Worm (Caenorhabditis elegans) whole organism, L1 larva: ENCODE data around the gene arrd-28.

Experiments used
- C16A3.4 ChIP-seq: fragments of 150-350 bp; optimal IDR thresholded peaks from 2 replicates; lab custom pipeline; 2014; ENCODE audit warnings: missing biosample characterization, missing genetic modification characterization
- F16B12.6 ChIP-seq: fragments of 150-350 bp; optimal IDR thresholded peaks from 2 replicates; lab custom pipeline; 2014; ENCODE audit warnings: missing biosample characterization, missing genetic modification characterization
- alr-1 ChIP-seq: fragments of 200-800 bp; sonication (Bioruptor generic); optimal IDR thresholded peaks from 2 replicates; lab custom pipeline; 2018; ENCODE audit warnings: borderline replicate concordance, mild to moderate bottlenecking, missing genetic modification characterization, missing compliant biosample characterization
- blmp-1 ChIP-seq: fragments of 150-350 bp; optimal IDR thresholded peaks from 2 replicates; lab custom pipeline; 2014; ENCODE audit warnings: missing biosample characterization, missing genetic modification characterization
- ceh-63 ChIP-seq: fragments of 200-800 bp; sonication (Bioruptor generic); optimal IDR thresholded peaks from 2 replicates; lab custom pipeline; 2018; ENCODE audit warnings: mild to moderate bottlenecking, missing genetic modification characterization, missing compliant biosample characterization
- ceh-82 ChIP-seq, 3 experiments: fragments of 150-350 bp in 1 of 3; sonication (generic microtip) in 2 of 3; optimal IDR thresholded peaks; 2 replicates each; lab custom pipeline; 2014 to 2017; ENCODE audit warnings: missing biosample characterization in 3 of 3, missing genetic modification characterization in 3 of 3
- ceh-88 ChIP-seq: fragments of 200-800 bp; sonication (Bioruptor generic); IDR thresholded peaks from 2 replicates; pipeline ENCODE4 v1.3.6; 2022; ENCODE audit warnings: missing genetic modification characterization, missing compliant biosample characterization
- ceh-90 ChIP-seq: sonication (generic microtip); optimal IDR thresholded peaks from 2 replicates; lab custom pipeline; 2016; ENCODE audit warnings: missing genetic modification characterization, missing compliant biosample characterization
- dpl-1 ChIP-seq, 3 experiments: fragments of 150-350 bp in 2 of 3; sonication (generic microtip) in 1 of 3; optimal IDR thresholded peaks; 2 replicates each; lab custom pipeline; 2014 to 2017; ENCODE audit warnings: missing biosample characterization in 3 of 3, missing genetic modification characterization in 3 of 3, missing genetic modification reagents in 3 of 3
- dsc-1 ChIP-seq: sonication (generic microtip); optimal IDR thresholded peaks from 2 replicates; lab custom pipeline; 2016; ENCODE audit warnings: mild to moderate bottlenecking, missing genetic modification characterization, missing compliant biosample characterization
- efl-1 ChIP-seq, 4 experiments: fragments of 150-350 bp; optimal IDR thresholded peaks in 3 of 4; peaks in 1 of 4; 1 replicate in 1 of 4; 2 replicates in 3 of 4; lab custom pipeline; 2014; ENCODE audit warnings: missing biosample characterization in 2 of 4, missing genetic modification characterization in 2 of 4, missing genetic modification reagents in 2 of 4
- efl-3 ChIP-seq: fragments of 200-800 bp; sonication (Bioruptor generic); optimal IDR thresholded peaks from 2 replicates; lab custom pipeline; 2018; ENCODE audit warnings: mild to moderate bottlenecking, missing genetic modification characterization, missing compliant biosample characterization
- egl-13 ChIP-seq: sonication (generic microtip); optimal IDR thresholded peaks from 2 replicates; lab custom pipeline; 2016; ENCODE audit warnings: missing genotype, missing genetic modification reagents, missing genetic modification characterization, missing compliant biosample characterization
- elt-2 ChIP-seq: sonication (generic microtip); optimal IDR thresholded peaks from 2 replicates; lab custom pipeline; 2016; ENCODE audit warnings: missing genetic modification characterization, mild to moderate bottlenecking, inconsistent platforms, missing compliant biosample characterization, missing genetic modification reagents
- elt-3 ChIP-seq, 6 experiments: fragments of 150-350 bp in 1 of 6; sonication (generic microtip); optimal IDR thresholded peaks; 2 replicates each; lab custom pipeline; 2017 to 2018; ENCODE audit warnings: missing biosample characterization in 6 of 6, missing genetic modification characterization in 6 of 6, inconsistent platforms in 1 of 6
- fkh-8 ChIP-seq: sonication (generic microtip); optimal IDR thresholded peaks from 2 replicates; lab custom pipeline; 2016; ENCODE audit warnings: mild to moderate bottlenecking, missing genetic modification characterization, missing compliant biosample characterization
- fos-1 ChIP-seq: fragments of 150-350 bp; optimal IDR thresholded peaks from 2 replicates; lab custom pipeline; 2014; ENCODE audit warnings: missing biosample characterization, missing genetic modification characterization
- grh-1 ChIP-seq: fragments of 200-800 bp; sonication (Bioruptor generic); IDR thresholded peaks from 2 replicates; pipeline ENCODE4 v1.3.6; 2022; ENCODE audit warnings: missing genetic modification reagents, missing genetic modification characterization, missing compliant biosample characterization
- hlh-17 ChIP-seq: fragments of 200-800 bp; sonication (Bioruptor generic); optimal IDR thresholded peaks from 2 replicates; lab custom pipeline; 2018; ENCODE audit warnings: missing genetic modification characterization, mild to moderate bottlenecking, missing compliant biosample characterization, moderate library complexity, borderline replicate concordance
- irx-1 ChIP-seq: sonication (generic microtip); optimal IDR thresholded peaks from 2 replicates; lab custom pipeline; 2016; ENCODE audit warnings: missing genetic modification characterization, missing compliant biosample characterization
- isw-1 ChIP-seq: fragments of 200-800 bp; sonication (Bioruptor generic); IDR thresholded peaks from 2 replicates; pipeline ENCODE4 v1.3.6; 2022; ENCODE audit warnings: missing genetic modification characterization, missing compliant biosample characterization
- jun-1 ChIP-seq: fragments of 150-350 bp; optimal IDR thresholded peaks from 2 replicates; lab custom pipeline; 2014; ENCODE audit warnings: missing biosample characterization, missing genetic modification reagents, missing genetic modification characterization
- lin-13 ChIP-seq: fragments of 150-350 bp; optimal IDR thresholded peaks from 2 replicates; lab custom pipeline; 2014; ENCODE audit warnings: missing biosample characterization, missing genetic modification reagents, missing genetic modification characterization
- lin-14 ChIP-seq: fragments of 200-800 bp; sonication (Bioruptor generic); optimal IDR thresholded peaks from 2 replicates; lab custom pipeline; 2018; ENCODE audit warnings: mild to moderate bottlenecking, missing genetic modification characterization, moderate library complexity, missing compliant biosample characterization
- lin-35 ChIP-seq, 2 experiments: fragments of 150-350 bp; optimal IDR thresholded peaks; 2 replicates each; lab custom pipeline; 2014; ENCODE audit warnings: missing biosample characterization in 2 of 2, missing genetic modification characterization in 2 of 2, missing genetic modification reagents in 2 of 2
- lin-39 ChIP-seq: fragments of 150-350 bp; optimal IDR thresholded peaks from 2 replicates; lab custom pipeline; 2014; ENCODE audit warnings: missing biosample characterization, missing genetic modification reagents, missing genetic modification characterization
- lsy-2 ChIP-seq, 2 experiments: fragments of 150-350 bp; optimal IDR thresholded peaks; 2 replicates each; lab custom pipeline; 2014; ENCODE audit warnings: missing biosample characterization in 2 of 2, missing genetic modification characterization in 2 of 2
- mep-1 ChIP-seq: fragments of 150-350 bp; optimal IDR thresholded peaks from 2 replicates; lab custom pipeline; 2014; ENCODE audit warnings: missing biosample characterization, missing genetic modification characterization
- nhr-11 ChIP-seq: fragments of 150-350 bp; optimal IDR thresholded peaks from 2 replicates; lab custom pipeline; 2014; ENCODE audit warnings: missing biosample characterization, missing genetic modification characterization
- nhr-28 ChIP-seq: fragments of 150-350 bp; optimal IDR thresholded peaks from 2 replicates; lab custom pipeline; 2014; ENCODE audit warnings: missing biosample characterization, missing genetic modification characterization
- nhr-76 ChIP-seq: sonication (generic microtip); optimal IDR thresholded peaks from 2 replicates; lab custom pipeline; 2017; ENCODE audit warnings: missing biosample characterization, missing genetic modification characterization
- nhr-85 ChIP-seq: sonication (generic microtip); peaks from one replicate; lab custom pipeline; 2016; ENCODE audit warnings: missing genetic modification characterization, inconsistent platforms, missing compliant biosample characterization
- pqm-1 ChIP-seq: sonication (generic microtip); optimal IDR thresholded peaks from 3 replicates; lab custom pipeline; 2017; ENCODE audit warnings: missing biosample characterization, missing genetic modification characterization
- skn-1 ChIP-seq: fragments of 150-350 bp; optimal IDR thresholded peaks from 2 replicates; lab custom pipeline; 2014; ENCODE audit warnings: missing biosample characterization, missing genetic modification characterization
- snpc-4 ChIP-seq: fragments of 150-350 bp; optimal IDR thresholded peaks from 2 replicates; lab custom pipeline; 2014; ENCODE audit warnings: missing biosample characterization, missing genetic modification characterization
- sup-37 ChIP-seq: fragments of 200-800 bp; sonication (Bioruptor generic); optimal IDR thresholded peaks from 2 replicates; lab custom pipeline; 2018; ENCODE audit warnings: mild to moderate bottlenecking, missing genetic modification characterization, missing compliant biosample characterization
- swsn-7 ChIP-seq: sonication (generic microtip); optimal IDR thresholded peaks from 2 replicates; lab custom pipeline; 2016; ENCODE audit warnings: missing genetic modification characterization, missing compliant biosample characterization
- tbx-2 ChIP-seq: sonication (generic microtip); optimal IDR thresholded peaks from 2 replicates; lab custom pipeline; 2016; ENCODE audit warnings: missing genetic modification characterization, missing compliant biosample characterization
- unc-30 ChIP-seq: sonication (generic microtip); optimal IDR thresholded peaks from 2 replicates; lab custom pipeline; 2017; ENCODE audit warnings: missing biosample characterization, missing genetic modification characterization
- unc-62 ChIP-seq: fragments of 150-350 bp; optimal IDR thresholded peaks from 2 replicates; lab custom pipeline; 2014; ENCODE audit warnings: missing biosample characterization, missing genetic modification reagents, missing genetic modification characterization
- vab-15 ChIP-seq: sonication (generic microtip); optimal IDR thresholded peaks from 2 replicates; lab custom pipeline; 2017; ENCODE audit warnings: missing genotype, mild to moderate bottlenecking, missing genetic modification characterization, missing compliant biosample characterization
- xbp-1 ChIP-seq: sonication (generic microtip); optimal IDR thresholded peaks from 2 replicates; lab custom pipeline; 2016; ENCODE audit warnings: missing genetic modification characterization, missing compliant biosample characterization
- zag-1 ChIP-seq: fragments of 150-350 bp; optimal IDR thresholded peaks from 2 replicates; lab custom pipeline; 2014; ENCODE audit warnings: missing biosample characterization, missing genetic modification characterization

The arrd-28 gene

ce11 chrX:10188493-10188895 is 4.7 kb downstream of the arrd-28 start (continued):
- TF ChIP-seq efl-1 (optimal IDR thresholded peaks at IDR 0.05; lab: Kevin White, UChicago) (peak; percentile 45 to 62), efl-1 (GFP tag; optimal IDR thresholded peaks at IDR 0.05 in 1 of 2; lab: Kevin White, UChicago) (peak in 1 of 2 experiments; percentile 63), sup-37 (peak; percentile 53), nhr-76 (tag; lab: Kevin White, UChicago) (no peak), unc-62 (GFP tag; lab: Kevin White, UChicago) (no peak)

DNA sequence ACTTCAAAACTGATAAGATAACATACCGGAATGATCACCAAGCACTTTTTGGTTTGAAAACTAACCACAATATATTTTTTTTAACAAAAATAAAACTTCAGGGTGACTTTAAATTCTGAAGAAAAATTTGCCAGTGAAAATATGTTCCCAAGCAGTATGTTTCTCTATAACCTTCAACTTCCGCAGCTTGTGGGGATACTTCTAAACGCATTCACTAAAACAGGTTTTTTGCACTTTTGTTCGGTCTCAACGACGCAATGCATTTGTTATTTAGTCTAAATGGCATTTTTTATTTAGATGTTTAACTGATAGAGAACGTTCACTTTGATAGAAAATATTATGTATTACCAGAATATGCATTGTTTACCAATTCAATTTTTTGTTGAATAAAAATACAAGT is 5.4 kb downstream of the arrd-28 start:
- no peak for TF ChIP-seq dsc-1 (tag; lab: Kevin White, UChicago)
- TF ChIP-seq lin-14 (GFP tag; lab: Kevin White, UChicago) = peak; percentile 14
- peak; percentile 27 for TF ChIP-seq blmp-1
- TF ChIP-seq elt-3 (tag; optimal IDR thresholded peaks at IDR 0.05; lab: Kevin White, UChicago) = peak in 1 of 6 experiments; percentile 38
- TF ChIP-seq snpc-4 (tag; lab: Kevin White, UChicago) = no peak
- TF ChIP-seq efl-1 (optimal IDR thresholded peaks at IDR 0.05; lab: Kevin White, UChicago) = no peak
- peak in 1 of 2 experiments; percentile 62 for TF ChIP-seq efl-1 (GFP tag; optimal IDR thresholded peaks at IDR 0.05 in 1 of 2; lab: Kevin White, UChicago)
- TF ChIP-seq nhr-85 = peak; percentile 60
- peak; percentile 76 for TF ChIP-seq grh-1 (GFP tag; lab: Robert Waterston, UW)

- no peak for TF ChIP-seq xbp-1 (tag; lab: Kevin White, UChicago)
- no peak for TF ChIP-seq lin-13
- TF ChIP-seq unc-30 (tag; lab: Kevin White, UChicago) = no peak
- TF ChIP-seq mep-1 (tag; lab: Kevin White, UChicago) = no peak
- TF ChIP-seq lin-39 (tag; lab: Kevin White, UChicago) = no peak
- TF ChIP-seq sup-37 = no peak
- no peak for TF ChIP-seq nhr-76 (tag; lab: Kevin White, UChicago)
- no peak for TF ChIP-seq vab-15
- peak in 1 of 2 experiments; percentile 1 for TF ChIP-seq lsy-2 (tag; optimal IDR thresholded peaks at IDR 0.05; lab: Kevin White, UChicago)
- TF ChIP-seq elt-2 (tag; lab: Kevin White, UChicago) = no peak
- no peak for TF ChIP-seq ceh-82 (tag; optimal IDR thresholded peaks at IDR 0.05; lab: Kevin White, UChicago)
- no peak for TF ChIP-seq lin-35 (GFP tag; optimal IDR thresholded peaks at IDR 0.05; lab: Kevin White, UChicago)
- peak; percentile 59 for TF ChIP-seq lin-14 (GFP tag; lab: Kevin White, UChicago)
- no peak for TF ChIP-seq nhr-11 (tag; lab: Kevin White, UChicago)
- TF ChIP-seq egl-13 (tag; lab: Kevin White, UChicago) = no peak
- TF ChIP-seq pqm-1 (tag; lab: Kevin White, UChicago) = no peak
- no peak for TF ChIP-seq ceh-90 (tag; lab: Kevin White, UChicago)
- peak; percentile 53 for TF ChIP-seq blmp-1
These were observed 6.0 kb downstream of the arrd-28 start for ce11 chrX:10189805-10190204.

DNA sequence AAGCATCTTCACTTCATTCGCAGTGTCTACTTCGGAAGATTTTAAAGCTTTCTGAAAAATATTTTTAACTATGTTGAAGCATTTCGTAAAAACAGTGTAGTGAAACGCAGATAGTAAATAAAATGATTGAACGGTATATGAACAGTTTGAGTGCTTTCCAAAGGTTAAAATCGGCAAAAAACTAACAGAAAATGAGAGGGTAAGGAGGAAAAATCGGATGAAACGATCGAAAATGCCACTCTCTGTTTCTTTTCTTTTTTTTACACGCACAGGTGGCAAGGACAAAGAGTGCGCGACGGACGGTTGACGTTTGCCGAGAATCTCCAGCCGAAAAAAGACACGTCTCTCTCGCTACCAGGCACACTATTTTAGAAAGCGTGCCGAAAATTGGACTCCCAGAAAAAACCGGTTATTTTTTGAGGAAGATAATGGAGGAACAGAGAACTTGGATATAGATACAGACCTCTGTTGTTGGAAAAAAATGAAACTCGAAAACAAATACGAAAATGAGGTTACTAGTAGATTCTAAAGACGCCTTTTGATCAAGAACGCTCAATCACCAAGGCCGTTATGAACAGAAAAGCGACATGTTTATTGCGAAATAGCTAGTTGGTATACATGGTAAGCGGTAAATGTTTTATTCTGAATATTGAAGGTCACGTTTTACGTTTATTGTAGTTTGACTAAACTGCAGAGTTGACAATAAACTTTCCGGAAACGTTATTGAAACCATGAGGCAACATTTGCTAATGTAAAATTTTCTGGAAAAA is 10.7 kb downstream of the arrd-28 start, which contains the start of gene myrf-2:
Gene myrf-2 (minus strand): TSS at position 51 of the 770 bp plus-strand sequence.
- peak; percentile 1 for TF ChIP-seq swsn-7
- TF ChIP-seq fos-1 = no peak
- TF ChIP-seq ceh-88 (GFP tag; lab: Robert Waterston, UW) = no peak
- no peak for TF ChIP-seq nhr-28 (tag; lab: Kevin White, UChicago)
- TF ChIP-seq jun-1 (tag; lab: Kevin White, UChicago) = no peak
- TF ChIP-seq C16A3.4 (tag; lab: Kevin White, UChicago) = no peak
- no peak for TF ChIP-seq ceh-63
- TF ChIP-seq lsy-2 (tag; optimal IDR thresholded peaks at IDR 0.05; lab: Kevin White, UChicago) = peak in 1 of 2 experiments; percentile 20
- TF ChIP-seq hlh-17 (GFP tag; lab: Kevin White, UChicago) = no peak
- TF ChIP-seq nhr-11 (tag; lab: Kevin White, UChicago) = no peak
- TF ChIP-seq tbx-2 (tag; lab: Kevin White, UChicago) = no peak
- TF ChIP-seq lin-39 (tag; lab: Kevin White, UChicago) = no peak
- peak; percentile 33 for TF ChIP-seq xbp-1 (tag; lab: Kevin White, UChicago)
- no peak for TF ChIP-seq F16B12.6 (tag; lab: Kevin White, UChicago)
- TF ChIP-seq isw-1 (GFP tag; lab: Robert Waterston, UW) = no peak
- TF ChIP-seq zag-1 (tag; lab: Kevin White, UChicago) = no peak
- TF ChIP-seq unc-30 (tag; lab: Kevin White, UChicago) = no peak
- TF ChIP-seq efl-3 (GFP tag; lab: Kevin White, UChicago) = no peak
- TF ChIP-seq ceh-82 (tag; optimal IDR thresholded peaks at IDR 0.05; lab: Kevin White, UChicago) = no peak
- TF ChIP-seq dpl-1 (GFP tag; optimal IDR thresholded peaks at IDR 0.05; lab: Kevin White, UChicago) = no peak
- TF ChIP-seq alr-1 = no peak
- TF ChIP-seq unc-62 (GFP tag; lab: Kevin White, UChicago) = no peak
- TF ChIP-seq dsc-1 (tag; lab: Kevin White, UChicago) = no peak
- no peak for TF ChIP-seq fkh-8
- no peak for TF ChIP-seq irx-1
- peak; percentile 89 for TF ChIP-seq lin-14 (GFP tag; lab: Kevin White, UChicago)
- no peak for TF ChIP-seq skn-1 (tag; lab: Kevin White, UChicago)
- TF ChIP-seq pqm-1 (tag; lab: Kevin White, UChicago) = no peak
- TF ChIP-seq efl-1 (optimal IDR thresholded peaks at IDR 0.05; lab: Kevin White, UChicago) = no peak
- no peak for TF ChIP-seq efl-1 (GFP tag; optimal IDR thresholded peaks at IDR 0.05 in 1 of 2; lab: Kevin White, UChicago)
